Fruit fly (Drosophila melanogaster) whole organism, pupa: ENCODE data around the gene ScsbetaG.
A peak's percentile ranks its signal among the peaks of the same experiment; 100 is the strongest.

Experiments
- CG10348 ChIP-seq: fragments of 200-800 bp; sonication (Bioruptor generic); IDR thresholded peaks from 2 replicates; pipeline ENCODE4 v1.3.6; 2022; ENCODE audit warnings: missing biosample characterization, missing genetic modification characterization
- CG12605 ChIP-seq: fragments of 200-800 bp; sonication (Bioruptor generic); IDR thresholded peaks from 2 replicates; pipeline ENCODE4 v1.3.6; 2022; ENCODE audit warnings: missing biosample characterization, missing genetic modification characterization
- CG13204 ChIP-seq: fragments of 200-800 bp; sonication (Bioruptor generic); optimal IDR thresholded peaks from 2 replicates; lab custom pipeline; 2018; ENCODE audit warnings: missing biosample characterization, mild to moderate bottlenecking, missing genetic modification characterization, moderate library complexity
- CG14655 ChIP-seq: fragments of 200-800 bp; sonication (Bioruptor generic); optimal IDR thresholded peaks from 3 replicates; lab custom pipeline; 2017; ENCODE audit warnings: mild to moderate bottlenecking, missing biosample characterization, missing genetic modification reagents, missing genetic modification characterization
- CG15710 ChIP-seq: fragments of 200-800 bp; sonication (Bioruptor generic); optimal IDR thresholded peaks from 2 replicates; lab custom pipeline; 2018; ENCODE audit warnings: missing biosample characterization, mild to moderate bottlenecking, missing genetic modification characterization, moderate library complexity
- CG17806 ChIP-seq: fragments of 200-800 bp; sonication (Bioruptor generic); optimal IDR thresholded peaks from 2 replicates; lab custom pipeline; 2018; ENCODE audit warnings: missing biosample characterization, mild to moderate bottlenecking, missing genetic modification characterization, moderate library complexity
- CG32121 ChIP-seq: fragments of 200-800 bp; sonication (Bioruptor generic); IDR thresholded peaks from 2 replicates; pipeline ENCODE4 v1.3.6; 2022; ENCODE audit warnings: missing biosample characterization, missing genetic modification characterization
- CG34367 ChIP-seq: fragments of 200-800 bp; sonication (Bioruptor generic); optimal IDR thresholded peaks from 2 replicates; lab custom pipeline; 2018; ENCODE audit warnings: missing biosample characterization, mild to moderate bottlenecking, missing genetic modification characterization
- CG4496 ChIP-seq: fragments of 200-800 bp; sonication (Bioruptor generic); IDR thresholded peaks from 3 replicates; pipeline ENCODE4 v1.3.6; 2022; ENCODE audit warnings: missing biosample characterization, missing genetic modification characterization
- CG8159 ChIP-seq: fragments of 200-800 bp; sonication (Bioruptor generic); optimal IDR thresholded peaks from 3 replicates; lab custom pipeline; 2018; ENCODE audit warnings: missing biosample characterization, mild to moderate bottlenecking, missing genetic modification characterization, moderate library complexity
- CG8301 ChIP-seq: fragments of 200-800 bp; sonication (Bioruptor generic); optimal IDR thresholded peaks from 2 replicates; lab custom pipeline; 2018; ENCODE audit warnings: missing biosample characterization, mild to moderate bottlenecking, missing genetic modification characterization
- CG9948 ChIP-seq: fragments of 200-800 bp; sonication (Bioruptor generic); optimal IDR thresholded peaks from 2 replicates; lab custom pipeline; 2018; ENCODE audit warnings: missing biosample characterization, mild to moderate bottlenecking, missing genetic modification characterization, moderate library complexity
- D1 ChIP-seq: fragments of 200-800 bp; sonication (Bioruptor generic); optimal IDR thresholded peaks from 2 replicates; lab custom pipeline; 2018; ENCODE audit warnings: missing biosample characterization, mild to moderate bottlenecking, missing genetic modification characterization, moderate library complexity
- EcR ChIP-seq: fragments of 200-800 bp; sonication (Bioruptor generic); optimal IDR thresholded peaks from 3 replicates; lab custom pipeline; 2019; ENCODE audit warnings: missing biosample characterization, missing genetic modification characterization, mild to moderate bottlenecking, moderate library complexity, missing genetic modification reagents
- Ets98B ChIP-seq: fragments of 200-800 bp; sonication (Bioruptor generic); IDR thresholded peaks from 2 replicates; pipeline ENCODE4 v1.3.6; 2022; ENCODE audit warnings: missing biosample characterization, missing genetic modification characterization
- Pif1A ChIP-seq: fragments of 200-800 bp; sonication (Bioruptor generic); optimal IDR thresholded peaks from 3 replicates; lab custom pipeline; 2016; ENCODE audit warnings: missing biosample characterization, missing genetic modification characterization
- Pif1B ChIP-seq: fragments of 200-800 bp; sonication (Bioruptor generic); optimal IDR thresholded peaks from 3 replicates; lab custom pipeline; 2016; ENCODE audit warnings: missing biosample characterization, missing genetic modification characterization
- Snoo ChIP-seq: fragments of 200-800 bp; sonication (Bioruptor generic); optimal IDR thresholded peaks from 3 replicates; lab custom pipeline; 2017; ENCODE audit warnings: missing biosample characterization, mild to moderate bottlenecking, missing genetic modification characterization, inconsistent platforms
- fd96Ca ChIP-seq: fragments of 200-800 bp; sonication (Bioruptor generic); IDR thresholded peaks from 3 replicates; pipeline ENCODE4 v1.3.6; 2022; ENCODE audit warnings: missing biosample characterization, missing genetic modification characterization
- gl ChIP-seq: fragments of 200-800 bp; sonication (Bioruptor generic); optimal IDR thresholded peaks from 2 replicates; lab custom pipeline; 2018; ENCODE audit warnings: missing biosample characterization, mild to moderate bottlenecking, missing genetic modification characterization
- rn ChIP-seq: fragments of 200-800 bp; sonication (Bioruptor generic); IDR thresholded peaks from 2 replicates; pipeline ENCODE4 v1.3.6; 2022; ENCODE audit warnings: missing biosample characterization, missing genetic modification characterization

The ScsbetaG gene

dm6 chr3L:5592437-5592836, 28.9 kb upstream of the ScsbetaG start, which contains the start of gene spo:
Gene spo (minus strand): TSS chr3L:5592571.
- TF ChIP-seq CG13204 (no peak), Snoo (tag; lab: Kevin White, UChicago) (no peak), rn (GFP tag; lab: Robert Waterston, UW) (no peak), CG14655 (no peak), fd96Ca (GFP tag; lab: Robert Waterston, UW) (no peak), CG8301 (tag; lab: Kevin White, UChicago) (no peak), gl (tag; lab: Kevin White, UChicago) (no peak), CG10348 (no peak), CG32121 (GFP tag; lab: Robert Waterston, UW) (no peak), CG8159 (tag; lab: Kevin White, UChicago) (no peak), Pif1A (GFP tag; lab: Kevin White, UChicago) (no peak), CG34367 (tag; lab: Kevin White, UChicago) (no peak), CG4496 (GFP tag; lab: Robert Waterston, UW) (no peak), CG9948 (tag; lab: Kevin White, UChicago) (no peak), CG12605 (GFP tag; lab: Robert Waterston, UW) (no peak), EcR (no peak), CG15710 (tag; lab: Kevin White, UChicago) (no peak), D1 (tag; lab: Kevin White, UChicago) (no peak), CG17806 (tag; lab: Kevin White, UChicago) (no peak), Ets98B (GFP tag; lab: Robert Waterston, UW) (no peak)

dm6 chr3L:5583295-5583707, 19.8 kb upstream of the ScsbetaG start:
- peak; percentile 76; the same call in 2 of the 3 replicates for TF ChIP-seq fd96Ca (GFP tag; lab: Robert Waterston, UW)
- peak; percentile 57 for TF ChIP-seq CG32121 (GFP tag; lab: Robert Waterston, UW)
- no peak for TF ChIP-seq D1 (tag; lab: Kevin White, UChicago)
- TF ChIP-seq CG10348: peak; percentile 60; the same call in 1 of the 2 replicates
- no peak for TF ChIP-seq Pif1B (GFP tag; lab: Kevin White, UChicago)
- peak; percentile 90 for TF ChIP-seq CG4496 (GFP tag; lab: Robert Waterston, UW)
- TF ChIP-seq CG17806 (tag; lab: Kevin White, UChicago): no peak
- no peak for TF ChIP-seq Pif1A (GFP tag; lab: Kevin White, UChicago)
- peak; percentile 75 for TF ChIP-seq CG15710 (tag; lab: Kevin White, UChicago)
- TF ChIP-seq Ets98B (GFP tag; lab: Robert Waterston, UW): peak; percentile 85
- TF ChIP-seq rn (GFP tag; lab: Robert Waterston, UW): peak; percentile 71
- TF ChIP-seq CG34367 (tag; lab: Kevin White, UChicago): peak; percentile 65
- TF ChIP-seq CG13204: no peak
- TF ChIP-seq CG9948 (tag; lab: Kevin White, UChicago): no peak
- no peak for TF ChIP-seq CG8301 (tag; lab: Kevin White, UChicago)
- TF ChIP-seq CG14655: no peak
- TF ChIP-seq, all 21 proteins: peak for 8

- TF ChIP-seq Snoo (tag; lab: Kevin White, UChicago) (no peak), rn (GFP tag; lab: Robert Waterston, UW) (no peak), CG17806 (tag; lab: Kevin White, UChicago) (no peak), CG8301 (tag; lab: Kevin White, UChicago) (no peak), EcR (no peak), CG4496 (GFP tag; lab: Robert Waterston, UW) (no peak), CG34367 (tag; lab: Kevin White, UChicago) (no peak), CG14655 (no peak), D1 (tag; lab: Kevin White, UChicago) (no peak), Pif1A (GFP tag; lab: Kevin White, UChicago) (no peak)
- TF ChIP-seq, all 21 proteins: peak for 0
Observed at dm6 chr3L:5581542-5581941, 18.1 kb upstream of the ScsbetaG start.

dm6 chr3L:5580490-5581116, 17.1 kb upstream of the ScsbetaG start:
- TF ChIP-seq CG4496 (GFP tag; lab: Robert Waterston, UW) (0 out of 3 replicates have a peak, but pooled peaks have one; percentile 21), Pif1B (GFP tag; lab: Kevin White, UChicago) (no peak)
- TF ChIP-seq, all 21 proteins: peak for 1

- TF ChIP-seq Snoo (tag; lab: Kevin White, UChicago) (no peak), EcR (no peak), Ets98B (GFP tag; lab: Robert Waterston, UW) (peak; percentile 84), fd96Ca (GFP tag; lab: Robert Waterston, UW) (peak; percentile 78), CG32121 (GFP tag; lab: Robert Waterston, UW) (peak; percentile 89), D1 (tag; lab: Kevin White, UChicago) (no peak), Pif1B (GFP tag; lab: Kevin White, UChicago) (no peak), CG4496 (GFP tag; lab: Robert Waterston, UW) (peak; percentile 81), CG14655 (no peak), CG9948 (tag; lab: Kevin White, UChicago) (no peak), CG12605 (GFP tag; lab: Robert Waterston, UW) (peak; percentile 88), CG17806 (tag; lab: Kevin White, UChicago) (no peak), rn (GFP tag; lab: Robert Waterston, UW) (0 out of 2 replicates have a peak, but pooled peaks have one; percentile 30), gl (tag; lab: Kevin White, UChicago) (no peak)
- TF ChIP-seq, all 21 proteins: peak for 6
Observed at dm6 chr3L:5579762-5580161, 16.3 kb upstream of the ScsbetaG start.
